Worm (Caenorhabditis elegans): Measurements from ENCODE around the gene B0310.3.

DNA sequence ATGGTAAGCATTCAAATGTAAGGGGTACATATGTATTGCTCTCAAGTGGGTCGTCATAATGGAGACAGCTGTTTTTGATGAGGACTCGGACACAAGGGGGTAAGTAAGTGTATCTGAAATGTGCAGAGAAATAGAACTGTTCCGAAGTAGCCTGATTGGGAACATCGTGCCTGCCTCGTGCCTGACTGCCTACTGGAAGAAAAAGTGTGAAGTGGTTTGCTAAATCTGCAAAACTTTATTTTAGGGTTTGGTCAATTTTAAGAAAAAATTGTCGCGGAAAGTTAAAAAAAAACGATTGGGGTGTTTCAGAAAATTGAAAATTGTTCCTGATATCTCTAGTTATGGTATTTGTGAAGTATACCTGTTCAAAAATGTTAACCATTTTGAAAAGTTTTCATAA is 36.4 kb upstream of the B0310.3 start, which contains the start of gene hlh-19:
- TF ChIP-seq zip-11 (GFP tag; IDR thresholded peaks at IDR 0.05): no peak
- TF ChIP-seq aly-2 (tag; optimal IDR thresholded peaks at IDR 0.05): no peak
- no peak for TF ChIP-seq zag-1 (tag; optimal IDR thresholded peaks at IDR 0.05)
- no peak for TF ChIP-seq mdl-1 (tag; optimal IDR thresholded peaks at IDR 0.05)
- no peak for TF ChIP-seq ZK546.5 (tag; optimal IDR thresholded peaks at IDR 0.05)
- TF ChIP-seq saeg-2 (GFP tag; IDR thresholded peaks at IDR 0.05): no peak
- no peak for TF ChIP-seq mep-1 (tag; optimal IDR thresholded peaks at IDR 0.05)

Measured in whole organism, L4 larva.